Worm (Caenorhabditis elegans): ENCODE results near the gene odd-1.

- TF ChIP-seq unc-39 (tag; optimal IDR thresholded peaks at IDR 0.05) (no peak), ama-1 (optimal IDR thresholded peaks at IDR 0.05) (no peak), elt-1 (tag; optimal IDR thresholded peaks at IDR 0.05) (no peak), nhr-237 (tag; optimal IDR thresholded peaks at IDR 0.05) (no peak), lsy-12 (tag; optimal IDR thresholded peaks at IDR 0.05) (no peak), fkh-10 (GFP tag; optimal IDR thresholded peaks at IDR 0.05) (no peak), nhr-11 (tag; optimal IDR thresholded peaks at IDR 0.05) (no peak)
Measured at ce11 chrIII:7159246-7159645, 51.1 kb downstream of the odd-1 start.

Data from whole organism, L3 larva.